ENCODE assay signal across 3 worm cellular contexts in genomic region chrIV:3720644-3721043, ce11.
TF ChIP-seq lines count a peak whose summit lies in the region.

No protein-coding gene starts in this region.

TF ChIP-seq in whole organism, L3 larva, 47 proteins besides CTCF, POLR2A, EP300 and RAD21:
- TF ChIP-seq ztf-4 (tag; optimal IDR thresholded peaks at IDR 0.05; lab: Kevin White, UChicago) (no peak), pha-4 (tag; optimal IDR thresholded peaks at IDR 0.05; lab: Kevin White, UChicago) (peak; percentile 76), ztf-11 (tag; optimal IDR thresholded peaks at IDR 0.05; lab: Kevin White, UChicago) (no peak), nhr-25 (tag; optimal IDR thresholded peaks at IDR 0.05; lab: Kevin White, UChicago) (no peak), fkh-2 (tag; optimal IDR thresholded peaks at IDR 0.05; lab: Kevin White, UChicago) (no peak), nfya-1 (tag; optimal IDR thresholded peaks at IDR 0.05; lab: Kevin White, UChicago; ENCODE audit: insufficient read depth) (no peak), mdl-1 (tag; optimal IDR thresholded peaks at IDR 0.05; lab: Kevin White, UChicago) (no peak), fos-1 (tag; optimal IDR thresholded peaks at IDR 0.05; lab: Kevin White, UChicago) (no peak), unc-39 (tag; optimal IDR thresholded peaks at IDR 0.05; lab: Kevin White, UChicago) (no peak)

TF ChIP-seq in whole organism, L4 larva, 104 proteins besides CTCF, POLR2A, EP300 and RAD21:
- TF ChIP-seq lsy-2 (tag; optimal IDR thresholded peaks at IDR 0.05; lab: Kevin White, UChicago) (no peak), dmd-9 (GFP tag; IDR thresholded peaks at IDR 0.05; lab: Robert Waterston, UW) (no peak), Y75B8A.6 (GFP tag; IDR thresholded peaks at IDR 0.05; lab: Robert Waterston, UW) (no peak), mxl-2 (GFP tag; conservative IDR thresholded peaks at IDR 0.05; lab: Robert Waterston, UW) (no peak), saeg-2 (GFP tag; IDR thresholded peaks at IDR 0.05; lab: Robert Waterston, UW) (no peak), daf-12 (tag; optimal IDR thresholded peaks at IDR 0.05; lab: Kevin White, UChicago) (no peak), dmd-8 (GFP tag; IDR thresholded peaks at IDR 0.05; lab: Robert Waterston, UW) (no peak), nhr-28 (tag; optimal IDR thresholded peaks at IDR 0.05; lab: Kevin White, UChicago) (peak; percentile 30), madf-5 (GFP tag; IDR thresholded peaks at IDR 0.05; lab: Robert Waterston, UW) (no peak), lin-38 (GFP tag; IDR thresholded peaks at IDR 0.05; lab: Robert Waterston, UW) (no peak), snpc-1.2 (GFP tag; IDR thresholded peaks at IDR 0.05; lab: Robert Waterston, UW) (no peak), php-3 (GFP tag; IDR thresholded peaks at IDR 0.05; lab: Robert Waterston, UW) (no peak), daf-16 (GFP tag; optimal IDR thresholded peaks at IDR 0.05; lab: Kevin White, UChicago) (no peak), daf-16 (tag; optimal IDR thresholded peaks at IDR 0.05; lab: Kevin White, UChicago) (peak; percentile 34)

TF ChIP-seq in whole organism, mixed stage, embryonic, 35 proteins besides CTCF, POLR2A, EP300 and RAD21:
- TF ChIP-seq ceh-83 (GFP tag; optimal IDR thresholded peaks at IDR 0.05; lab: Kevin White, UChicago) (no peak), nhr-76 (tag; optimal IDR thresholded peaks at IDR 0.05; lab: Kevin White, UChicago) (no peak), pha-4 (tag; optimal IDR thresholded peaks at IDR 0.05; lab: Kevin White, UChicago) (peak; percentile 72), elt-3 (tag; optimal IDR thresholded peaks at IDR 0.05; lab: Kevin White, UChicago) (no peak)

Comparison
In these comparisons a context has a peak if more than half of its experiments do, and no peak if none do; other contexts are left out.
1. Of the 28 proteins assayed by ChIP-seq in both whole organism, L4 larva and whole organism, L3 larva: peak only in whole organism, L4 larva: nhr-28; only in whole organism, L3 larva: pha-4; in both: none; in neither: 26.